Worm (Caenorhabditis elegans) whole organism, midembryonic: Measurements from ENCODE around the gene srbc-3.

Source experiments
- T22C8.4 ChIP-seq: fragments of 200-800 bp; sonication (Bioruptor generic); IDR thresholded peaks from 2 replicates; pipeline ENCODE4 v1.3.6; 2022; ENCODE audit warnings: missing genetic modification characterization, missing compliant biosample characterization
- cog-1 ChIP-seq: sonication (generic microtip); optimal IDR thresholded peaks from 2 replicates; lab custom pipeline; 2016; ENCODE audit warnings: missing genetic modification characterization, missing compliant biosample characterization
- flt-1 ChIP-seq: fragments of 200-800 bp; sonication (Bioruptor generic); IDR thresholded peaks from 2 replicates; pipeline ENCODE4 v1.3.6; 2022; ENCODE audit warnings: missing genetic modification characterization, missing compliant biosample characterization
- klf-2 ChIP-seq: fragments of 200-800 bp; sonication (Bioruptor generic); conservative IDR thresholded peaks from 2 replicates; pipeline ENCODE4 v1.3.6; 2022; ENCODE audit warnings: missing genetic modification reagents, missing genetic modification characterization, missing compliant biosample characterization
- med-1 ChIP-seq: sonication (generic microtip); optimal IDR thresholded peaks from 2 replicates; lab custom pipeline; 2017; ENCODE audit warnings: missing genetic modification characterization, mild to moderate bottlenecking, missing compliant biosample characterization, antibody characterized with exemption, missing genetic modification reagents; ENCODE audit not compliant: insufficient read depth
- ref-1 ChIP-seq: fragments of 200-800 bp; sonication (Bioruptor generic); conservative IDR thresholded peaks from 2 replicates; pipeline ENCODE4 v1.3.6; 2022; ENCODE audit warnings: missing genetic modification reagents, missing genetic modification characterization, missing compliant biosample characterization
- tab-1 ChIP-seq: fragments of 200-800 bp; sonication (Bioruptor generic); IDR thresholded peaks from 2 replicates; pipeline ENCODE4 v1.3.6; 2022; ENCODE audit warnings: missing genetic modification characterization, missing compliant biosample characterization
- ztf-23 ChIP-seq: fragments of 200-800 bp; sonication (Bioruptor generic); IDR thresholded peaks from 2 replicates; pipeline ENCODE4 v1.3.6; 2022; ENCODE audit warnings: missing genetic modification reagents, missing genetic modification characterization, missing compliant biosample characterization
- ztf-29 ChIP-seq: fragments of 200-800 bp; sonication (Bioruptor generic); IDR thresholded peaks from 2 replicates; pipeline ENCODE4 v1.3.6; 2022; ENCODE audit warnings: missing genetic modification reagents, missing genetic modification characterization, missing compliant biosample characterization

The srbc-3 gene

DNA sequence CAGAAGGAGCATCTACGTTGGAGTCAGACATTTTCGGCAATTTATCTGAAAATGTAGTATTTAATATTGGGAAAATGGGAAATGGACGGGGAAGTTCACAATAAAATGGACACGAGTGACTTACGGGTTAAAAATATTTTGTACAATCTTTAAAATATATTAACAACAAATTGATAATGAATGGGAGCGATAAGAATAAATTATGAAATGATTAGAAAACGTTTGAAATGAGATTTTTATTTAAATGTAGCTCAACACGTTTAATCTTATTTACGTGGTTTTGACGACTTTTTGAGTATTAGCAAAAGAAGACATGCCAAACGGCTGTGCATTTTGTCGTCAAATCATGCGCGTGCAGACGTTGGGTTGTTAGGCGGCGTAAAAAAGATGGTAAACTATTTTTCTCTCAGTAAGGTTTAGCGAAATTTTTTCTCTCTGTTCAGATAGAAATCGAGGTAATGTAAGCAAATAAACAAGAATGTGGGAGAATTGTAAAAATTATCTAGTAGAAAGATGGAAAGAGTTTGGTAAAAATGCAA lies 30.1 kb upstream of the srbc-3 start, which contains the start of gene fbxa-64:
Gene fbxa-64, minus strand, starts transcription at position 51 of the 539 bp plus-strand sequence.
- TF ChIP-seq ref-1 (GFP tag; lab: Robert Waterston, UW) = no peak
- no peak for TF ChIP-seq ztf-23
- no peak for TF ChIP-seq ztf-29 (GFP tag; lab: Robert Waterston, UW)
- TF ChIP-seq klf-2 (GFP tag; lab: Robert Waterston, UW) = no peak
- no peak for TF ChIP-seq cog-1 (tag; lab: Kevin White, UChicago)
- TF ChIP-seq T22C8.4 (GFP tag; lab: Robert Waterston, UW) = no peak
- TF ChIP-seq med-1 (GFP tag; lab: Kevin White, UChicago) = no peak
- TF ChIP-seq flt-1 (GFP tag; lab: Robert Waterston, UW) = no peak
- TF ChIP-seq tab-1 = no peak

DNA sequence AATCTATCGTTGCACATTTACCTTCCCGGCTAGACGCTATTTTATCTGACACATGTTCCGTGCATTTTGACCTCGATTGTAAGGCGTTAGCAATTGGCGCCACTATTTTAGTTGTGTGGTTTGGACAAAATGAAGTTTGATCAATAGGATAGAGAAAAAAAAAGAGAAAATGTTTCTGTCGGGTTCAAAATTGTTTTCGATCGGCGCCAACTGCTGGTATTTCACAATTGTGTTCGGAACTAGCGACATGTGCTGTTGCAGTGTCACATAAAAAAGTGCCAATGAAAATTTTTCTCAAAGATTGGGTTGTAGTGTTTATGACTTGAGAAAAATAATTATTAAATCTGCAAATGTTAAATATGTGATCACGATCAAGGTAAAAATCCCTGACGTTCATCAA lies 29.1 kb upstream of the srbc-3 start:
- TF ChIP-seq T22C8.4 (GFP tag; lab: Robert Waterston, UW) (no peak), med-1 (GFP tag; lab: Kevin White, UChicago) (no peak), ref-1 (GFP tag; lab: Robert Waterston, UW) (no peak), ztf-29 (GFP tag; lab: Robert Waterston, UW) (no peak), cog-1 (tag; lab: Kevin White, UChicago) (no peak), ztf-23 (no peak), tab-1 (no peak), klf-2 (GFP tag; lab: Robert Waterston, UW) (no peak), flt-1 (GFP tag; lab: Robert Waterston, UW) (no peak)

DNA sequence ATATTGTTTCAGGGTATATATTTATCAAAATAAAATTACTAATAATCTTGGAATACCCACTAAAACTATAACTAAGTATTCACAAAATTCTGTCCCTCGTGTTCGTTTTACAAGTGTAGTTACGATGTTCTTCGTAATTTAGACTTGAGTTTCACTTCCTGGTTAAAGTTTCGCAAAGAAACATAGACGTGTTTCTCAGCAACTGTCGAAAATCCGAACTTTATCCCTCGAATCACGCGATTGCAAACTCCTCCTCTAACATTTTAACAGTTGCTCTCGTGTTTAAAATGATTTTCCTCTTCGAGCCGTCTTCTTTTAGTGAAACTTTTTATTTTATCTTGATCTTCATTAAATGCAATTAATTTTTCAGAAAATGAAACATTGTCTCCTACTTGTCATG lies 28.3 kb upstream of the srbc-3 start, which contains the start of gene T28A11.2:
Gene T28A11.2, plus strand, starts transcription at position 371 of the 400 bp plus-strand sequence.
- no peak for TF ChIP-seq flt-1 (GFP tag; lab: Robert Waterston, UW)
- no peak for TF ChIP-seq ref-1 (GFP tag; lab: Robert Waterston, UW)
- TF ChIP-seq ztf-29 (GFP tag; lab: Robert Waterston, UW) = no peak

DNA sequence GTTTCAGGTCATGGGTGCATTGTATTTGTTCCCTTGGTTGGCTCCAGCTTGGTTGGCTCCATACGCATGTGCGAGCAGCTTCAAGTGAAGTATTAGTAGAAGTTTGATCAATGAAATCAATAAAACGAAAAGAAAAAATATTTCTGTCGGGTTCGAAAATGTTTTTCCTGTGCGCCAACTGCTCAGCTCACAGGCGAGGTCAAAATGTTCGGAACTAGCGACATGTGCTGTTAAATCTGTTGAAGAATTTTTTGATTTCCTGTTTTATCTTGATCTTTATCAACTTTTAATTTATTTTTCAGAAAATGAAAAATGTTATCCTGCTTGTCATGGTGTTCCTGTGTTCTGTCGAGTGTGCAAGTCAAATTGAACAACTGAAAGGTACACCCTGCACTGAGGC lies 26.7 kb upstream of the srbc-3 start, which contains the start of gene T28A11.25:
Gene T28A11.25, plus strand, starts transcription at position 301 of the 400 bp plus-strand sequence.
- TF ChIP-seq klf-2 (GFP tag; lab: Robert Waterston, UW) (no peak), med-1 (GFP tag; lab: Kevin White, UChicago) (no peak), ztf-23 (no peak), cog-1 (tag; lab: Kevin White, UChicago) (no peak), ref-1 (GFP tag; lab: Robert Waterston, UW) (no peak)

DNA sequence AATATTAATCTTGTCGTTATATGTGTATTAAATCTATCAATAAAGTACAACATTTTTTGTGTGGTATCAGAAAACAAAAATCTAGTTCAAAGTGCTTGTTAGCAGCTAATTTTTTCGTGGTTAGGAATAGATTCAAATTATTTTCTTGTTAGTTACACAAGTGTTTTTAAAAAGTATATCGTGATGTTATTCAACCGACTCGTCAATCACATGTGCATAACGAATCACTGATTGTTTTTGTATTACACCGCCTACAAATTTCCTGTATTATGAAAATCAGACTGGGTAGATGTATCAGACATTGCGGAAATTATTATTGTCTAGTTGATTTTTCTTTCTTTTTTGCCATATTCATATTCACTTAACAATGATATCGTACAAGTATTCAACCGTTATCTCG lies 25.3 kb upstream of the srbc-3 start, which contains the start of gene str-64:
Gene str-64, plus strand, starts transcription at position 301 of the 400 bp plus-strand sequence.
- TF ChIP-seq klf-2 (GFP tag; lab: Robert Waterston, UW) (no peak), flt-1 (GFP tag; lab: Robert Waterston, UW) (no peak), cog-1 (tag; lab: Kevin White, UChicago) (no peak), tab-1 (no peak), T22C8.4 (GFP tag; lab: Robert Waterston, UW) (no peak), ztf-23 (no peak), ref-1 (GFP tag; lab: Robert Waterston, UW) (no peak), ztf-29 (GFP tag; lab: Robert Waterston, UW) (no peak), med-1 (GFP tag; lab: Kevin White, UChicago) (no peak)

DNA sequence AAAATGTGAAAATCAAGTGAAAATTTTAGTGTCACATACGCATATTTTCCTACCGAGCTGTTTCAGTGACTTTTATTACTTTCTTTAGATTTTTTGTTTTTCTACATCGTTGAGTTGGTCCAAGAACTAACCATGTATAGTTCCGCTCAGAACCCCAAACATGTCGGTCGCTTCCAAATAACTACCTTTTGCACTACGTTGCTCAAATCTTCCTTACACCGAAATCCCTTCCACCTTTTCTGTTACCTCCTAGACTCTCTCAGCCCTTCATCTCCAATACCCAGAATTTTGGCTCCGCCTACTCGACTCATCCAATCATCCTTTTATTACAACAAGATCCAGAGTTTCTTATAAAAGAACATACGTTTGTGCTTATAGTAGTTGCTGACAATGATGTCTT lies 23.6 kb upstream of the srbc-3 start, which contains the start of gene F35F10.5:
Gene F35F10.5, plus strand, starts transcription at position 301 of the 400 bp plus-strand sequence.
- TF ChIP-seq ztf-23 (0 out of 2 replicates have a peak, but pooled peaks have one; percentile 25), T22C8.4 (GFP tag; lab: Robert Waterston, UW) (no peak), ztf-29 (GFP tag; lab: Robert Waterston, UW) (no peak), ref-1 (GFP tag; lab: Robert Waterston, UW) (no peak), tab-1 (no peak)

DNA sequence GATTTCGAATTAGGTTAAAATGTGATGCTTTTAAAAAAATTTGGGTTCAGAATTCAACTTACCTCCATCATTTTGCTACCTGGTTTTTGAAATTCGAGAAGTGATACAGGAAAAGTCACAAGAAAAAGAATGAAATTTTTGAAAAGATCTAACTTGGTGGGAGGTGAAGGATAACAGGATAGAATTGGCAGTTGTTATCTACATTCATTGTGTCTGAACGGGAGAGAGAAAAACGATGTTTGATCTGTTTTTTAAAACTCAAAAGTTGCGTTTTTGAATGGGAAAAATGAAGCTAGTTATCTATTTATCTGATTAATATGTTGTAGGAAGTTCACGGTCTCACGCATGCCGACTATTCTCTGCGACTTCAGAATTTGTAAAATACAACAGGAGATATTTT lies 20.9 kb upstream of the srbc-3 start, which contains the start of gene F35F10.7:
Gene F35F10.7, minus strand, starts transcription at position 101 of the 400 bp plus-strand sequence.
- TF ChIP-seq ztf-29 (GFP tag; lab: Robert Waterston, UW) = no peak
- TF ChIP-seq tab-1 = no peak
- no peak for TF ChIP-seq T22C8.4 (GFP tag; lab: Robert Waterston, UW)
- TF ChIP-seq ref-1 (GFP tag; lab: Robert Waterston, UW) = no peak
- TF ChIP-seq med-1 (GFP tag; lab: Kevin White, UChicago) = no peak
- no peak for TF ChIP-seq klf-2 (GFP tag; lab: Robert Waterston, UW)
- no peak for TF ChIP-seq cog-1 (tag; lab: Kevin White, UChicago)
- TF ChIP-seq ztf-23 = no peak
- no peak for TF ChIP-seq flt-1 (GFP tag; lab: Robert Waterston, UW)

DNA sequence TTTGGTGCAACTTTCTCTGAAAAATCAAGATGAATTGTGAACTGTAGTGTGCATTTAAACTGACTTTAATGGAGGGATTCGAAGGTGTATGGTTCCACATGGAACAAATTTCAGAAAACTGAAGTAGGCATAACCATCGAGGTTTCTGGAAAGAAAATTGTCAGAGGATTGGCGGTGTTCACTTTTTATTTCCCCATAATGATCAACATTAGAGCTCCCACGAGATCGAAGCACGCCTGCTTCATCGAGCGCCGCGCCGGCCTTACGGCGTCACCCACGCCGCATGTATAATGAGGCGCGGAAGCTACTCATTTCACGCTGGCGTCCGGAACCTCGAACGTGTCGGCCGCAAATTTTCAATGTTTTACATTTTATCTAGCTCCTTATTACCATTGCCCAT lies 20.1 kb upstream of the srbc-3 start:
- no peak for TF ChIP-seq flt-1 (GFP tag; lab: Robert Waterston, UW)
- TF ChIP-seq klf-2 (GFP tag; lab: Robert Waterston, UW) = no peak
- TF ChIP-seq ztf-23 = no peak
- TF ChIP-seq cog-1 (tag; lab: Kevin White, UChicago) = no peak
- no peak for TF ChIP-seq tab-1
- no peak for TF ChIP-seq T22C8.4 (GFP tag; lab: Robert Waterston, UW)
- no peak for TF ChIP-seq ztf-29 (GFP tag; lab: Robert Waterston, UW)
- TF ChIP-seq med-1 (GFP tag; lab: Kevin White, UChicago) = no peak
- TF ChIP-seq ref-1 (GFP tag; lab: Robert Waterston, UW) = no peak

DNA sequence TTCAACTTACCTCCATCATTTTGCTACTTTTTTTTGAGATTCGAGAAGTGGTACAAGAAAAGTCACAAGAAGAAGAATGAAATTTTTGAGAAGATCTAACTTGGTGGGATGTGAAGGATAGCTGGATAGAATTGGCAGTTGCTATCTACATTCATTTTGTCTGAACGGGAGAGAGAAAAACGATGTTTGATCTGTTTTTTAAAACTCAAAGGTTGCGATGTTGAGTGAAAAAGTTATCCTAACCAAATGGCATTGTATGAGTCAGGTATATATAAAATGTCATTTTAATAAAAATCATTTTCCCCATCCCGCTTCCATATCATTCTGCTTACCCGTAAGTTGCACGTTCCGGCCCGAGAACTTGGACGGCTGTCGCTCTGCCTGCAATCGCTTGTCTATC lies 19.0 kb upstream of the srbc-3 start, which contains the start of gene F35F10.6:
Gene F35F10.6, minus strand, starts transcription at position 101 of the 400 bp plus-strand sequence.
- no peak for TF ChIP-seq T22C8.4 (GFP tag; lab: Robert Waterston, UW)
- no peak for TF ChIP-seq ref-1 (GFP tag; lab: Robert Waterston, UW)

DNA sequence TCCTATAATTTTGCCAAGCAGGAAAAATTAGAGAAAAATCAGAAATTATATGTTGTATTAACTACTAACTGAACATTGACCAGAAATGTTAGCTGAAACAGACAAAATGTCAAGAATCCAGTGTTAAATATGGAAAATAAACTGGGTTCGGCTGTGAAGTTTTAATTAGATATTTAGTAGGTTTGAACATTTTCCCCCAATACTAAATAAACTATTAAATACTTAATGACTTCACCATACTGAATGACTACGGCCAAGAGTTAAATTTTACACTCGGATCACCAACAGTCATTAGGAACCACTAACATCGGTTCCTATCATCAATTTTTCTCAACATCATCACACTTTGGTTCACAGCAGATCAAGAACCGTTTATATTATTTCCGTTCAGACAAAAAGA lies 12.9 kb upstream of the srbc-3 start:
- TF ChIP-seq tab-1 (no peak), flt-1 (GFP tag; lab: Robert Waterston, UW) (no peak), T22C8.4 (GFP tag; lab: Robert Waterston, UW) (no peak), ztf-23 (no peak), med-1 (GFP tag; lab: Kevin White, UChicago) (no peak), cog-1 (tag; lab: Kevin White, UChicago) (no peak), ztf-29 (GFP tag; lab: Robert Waterston, UW) (no peak), klf-2 (GFP tag; lab: Robert Waterston, UW) (no peak), ref-1 (GFP tag; lab: Robert Waterston, UW) (no peak)
